Worm (Caenorhabditis elegans) whole organism, young adult: ENCODE data around the gene srab-9.

Experiments
- F39B2.1 ChIP-seq: fragments of 200-800 bp; sonication (Bioruptor generic); IDR thresholded peaks from 2 replicates; pipeline ENCODE4 v1.3.6; 2022; ENCODE audit warnings: missing genetic modification reagents, missing genetic modification characterization, missing compliant biosample characterization
- gei-17 ChIP-seq: fragments of 200-800 bp; sonication (Bioruptor generic); optimal IDR thresholded peaks from 2 replicates; lab custom pipeline; 2018; ENCODE audit warnings: mild to moderate bottlenecking, missing genetic modification characterization, missing compliant biosample characterization
- hmg-1.2 ChIP-seq: fragments of 200-800 bp; sonication (Bioruptor generic); IDR thresholded peaks from 2 replicates; pipeline ENCODE4 v1.3.6; 2022; ENCODE audit warnings: missing genetic modification reagents, missing genetic modification characterization, missing compliant biosample characterization
- lin-35 ChIP-seq, 3 experiments: fragments of 150-350 bp in 2 of 3; sonication (generic microtip) in 1 of 3; optimal IDR thresholded peaks; 2 replicates each; lab custom pipeline; 2014 to 2018; ENCODE audit warnings: missing biosample characterization in 3 of 3, missing genetic modification characterization in 3 of 3, missing genetic modification reagents in 3 of 3

DNA sequence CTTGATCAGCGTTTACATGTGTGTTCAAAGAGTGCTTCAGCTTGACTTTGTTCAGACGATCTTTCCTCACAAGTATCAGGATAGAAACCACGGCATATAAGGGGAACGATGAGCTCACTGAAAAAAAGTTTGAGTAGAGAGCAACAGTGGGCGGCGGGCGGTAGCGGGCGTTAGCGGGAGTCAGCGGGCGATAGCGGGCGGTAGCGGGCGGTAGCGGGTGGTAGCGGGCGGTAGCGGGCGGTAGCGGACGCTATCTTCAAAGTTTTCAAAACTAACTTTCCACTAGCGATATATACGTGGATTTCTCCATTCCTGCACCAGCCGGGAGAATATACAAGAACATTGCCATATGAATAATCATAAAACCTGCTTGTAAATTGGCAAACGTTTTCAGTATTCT is 4.2 kb upstream of the srab-9 start:
- TF ChIP-seq hmg-1.2 (GFP tag; lab: Robert Waterston, UW): no peak
- TF ChIP-seq gei-17 (GFP tag; lab: Kevin White, UChicago): no peak
- TF ChIP-seq lin-35 (GFP tag; optimal IDR thresholded peaks at IDR 0.05; lab: Kevin White, UChicago): no peak
- TF ChIP-seq F39B2.1 (GFP tag; lab: Robert Waterston, UW): no peak
